Fruit fly (Drosophila melanogaster): ENCODE results near the gene Nmdmc.

- TF ChIP-seq h (optimal IDR thresholded peaks at IDR 0.05) (no peak), stwl (tag; optimal IDR thresholded peaks at IDR 0.05) (no peak)
Observed at dm6 chr3R:9030006-9030749, 20.2 kb downstream of the Nmdmc start.

Data from whole organism, embryonic.